Fruit fly (Drosophila melanogaster) whole organism, pupa: ENCODE results near the gene CG10713.

Source experiments
- CG12605 ChIP-seq: fragments of 200-800 bp; sonication (Bioruptor generic); IDR thresholded peaks from 2 replicates; pipeline ENCODE4 v1.3.6; 2022; ENCODE audit warnings: missing biosample characterization, missing genetic modification characterization
- CG15710 ChIP-seq: fragments of 200-800 bp; sonication (Bioruptor generic); optimal IDR thresholded peaks from 2 replicates; lab custom pipeline; 2018; ENCODE audit warnings: missing biosample characterization, mild to moderate bottlenecking, missing genetic modification characterization, moderate library complexity
- CG17806 ChIP-seq: fragments of 200-800 bp; sonication (Bioruptor generic); optimal IDR thresholded peaks from 2 replicates; lab custom pipeline; 2018; ENCODE audit warnings: missing biosample characterization, mild to moderate bottlenecking, missing genetic modification characterization, moderate library complexity
- CG9948 ChIP-seq: fragments of 200-800 bp; sonication (Bioruptor generic); optimal IDR thresholded peaks from 2 replicates; lab custom pipeline; 2018; ENCODE audit warnings: missing biosample characterization, mild to moderate bottlenecking, missing genetic modification characterization, moderate library complexity
- D1 ChIP-seq: fragments of 200-800 bp; sonication (Bioruptor generic); optimal IDR thresholded peaks from 2 replicates; lab custom pipeline; 2018; ENCODE audit warnings: missing biosample characterization, mild to moderate bottlenecking, missing genetic modification characterization, moderate library complexity
- EcR ChIP-seq: fragments of 200-800 bp; sonication (Bioruptor generic); optimal IDR thresholded peaks from 3 replicates; lab custom pipeline; 2019; ENCODE audit warnings: missing biosample characterization, missing genetic modification characterization, mild to moderate bottlenecking, moderate library complexity, missing genetic modification reagents
- Ets98B ChIP-seq: fragments of 200-800 bp; sonication (Bioruptor generic); IDR thresholded peaks from 2 replicates; pipeline ENCODE4 v1.3.6; 2022; ENCODE audit warnings: missing biosample characterization, missing genetic modification characterization
- Pif1A ChIP-seq: fragments of 200-800 bp; sonication (Bioruptor generic); optimal IDR thresholded peaks from 3 replicates; lab custom pipeline; 2016; ENCODE audit warnings: missing biosample characterization, missing genetic modification characterization
- Pif1B ChIP-seq: fragments of 200-800 bp; sonication (Bioruptor generic); optimal IDR thresholded peaks from 3 replicates; lab custom pipeline; 2016; ENCODE audit warnings: missing biosample characterization, missing genetic modification characterization
- Snoo ChIP-seq: fragments of 200-800 bp; sonication (Bioruptor generic); optimal IDR thresholded peaks from 3 replicates; lab custom pipeline; 2017; ENCODE audit warnings: missing biosample characterization, mild to moderate bottlenecking, missing genetic modification characterization, inconsistent platforms
- rn ChIP-seq: fragments of 200-800 bp; sonication (Bioruptor generic); IDR thresholded peaks from 2 replicates; pipeline ENCODE4 v1.3.6; 2022; ENCODE audit warnings: missing biosample characterization, missing genetic modification characterization

DNA sequence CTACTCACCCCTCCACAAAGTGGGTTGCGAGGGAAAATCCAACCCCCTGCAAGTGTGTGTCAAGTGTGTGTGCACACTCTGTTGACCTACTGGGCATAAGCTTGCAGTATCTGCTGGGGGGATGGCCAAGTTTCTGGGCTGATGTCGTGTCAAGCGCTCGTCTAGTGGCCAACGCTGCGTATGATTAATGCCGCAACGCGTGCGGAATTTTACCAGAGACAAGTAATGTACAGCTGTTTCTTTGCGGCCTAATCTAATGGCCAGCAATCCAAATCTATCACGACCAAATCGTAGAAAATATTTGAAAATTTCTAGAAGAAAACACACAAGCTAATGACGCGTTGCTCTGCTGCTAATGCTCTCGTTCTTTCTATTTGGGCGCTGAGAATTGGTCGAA is 44.2 kb upstream of the CG10713 start:
- TF ChIP-seq CG9948 (tag; lab: Kevin White, UChicago) (no peak), CG17806 (tag; lab: Kevin White, UChicago) (no peak), Snoo (no peak), Pif1B (GFP tag; lab: Kevin White, UChicago) (no peak), CG12605 (GFP tag; lab: Robert Waterston, UW) (no peak), Pif1A (no peak), rn (GFP tag; lab: Robert Waterston, UW) (no peak), CG15710 (tag; lab: Kevin White, UChicago) (no peak), EcR (no peak), D1 (tag; lab: Kevin White, UChicago) (no peak), Ets98B (no peak)
